Worm (Caenorhabditis elegans) whole organism, young adult: ENCODE data around the gene fipr-9.

ENCODE experiments used
- C06A6.2 ChIP-seq: fragments of 200-800 bp; sonication (Bioruptor generic); conservative IDR thresholded peaks from 2 replicates; pipeline ENCODE4 v1.3.6; 2022; ENCODE audit warnings: missing genetic modification characterization, missing compliant biosample characterization
- F10E7.11 ChIP-seq: sonication (generic microtip); optimal IDR thresholded peaks from 2 replicates; lab custom pipeline; 2017; ENCODE audit warnings: mild to moderate bottlenecking, missing genetic modification characterization, moderate library complexity, missing compliant biosample characterization
- F23B12.7 ChIP-seq: sonication (generic microtip); optimal IDR thresholded peaks from 2 replicates; lab custom pipeline; 2017; ENCODE audit warnings: missing genetic modification characterization, mild to moderate bottlenecking, missing compliant biosample characterization, antibody characterized with exemption, moderate library complexity; ENCODE audit not compliant: insufficient read depth
- F37B4.10 ChIP-seq: fragments of 200-800 bp; sonication (Bioruptor generic); IDR thresholded peaks from 2 replicates; pipeline ENCODE4 v1.3.6; 2022; ENCODE audit warnings: missing genetic modification characterization, missing compliant biosample characterization
- F39B2.1 ChIP-seq: fragments of 200-800 bp; sonication (Bioruptor generic); IDR thresholded peaks from 2 replicates; pipeline ENCODE4 v1.3.6; 2022; ENCODE audit warnings: missing genetic modification reagents, missing genetic modification characterization, missing compliant biosample characterization
- F52B5.7 ChIP-seq: sonication (generic microtip); optimal IDR thresholded peaks from 2 replicates; lab custom pipeline; 2016; ENCODE audit warnings: mild to moderate bottlenecking, missing genetic modification characterization, missing compliant biosample characterization
- F55B11.4 ChIP-seq: sonication (generic microtip); optimal IDR thresholded peaks from 2 replicates; lab custom pipeline; 2016; ENCODE audit warnings: missing compliant biosample characterization, missing genetic modification characterization, borderline replicate concordance; ENCODE audit not compliant: insufficient read depth
- F57C9.4 ChIP-seq: sonication (generic microtip); optimal IDR thresholded peaks from 2 replicates; lab custom pipeline; 2017; ENCODE audit warnings: mild to moderate bottlenecking, missing genetic modification characterization, missing compliant biosample characterization
- K12H6.12 ChIP-seq: fragments of 200-800 bp; sonication (Bioruptor generic); optimal IDR thresholded peaks from 2 replicates; lab custom pipeline; 2018; ENCODE audit warnings: mild to moderate bottlenecking, missing genetic modification characterization, missing compliant biosample characterization
- T07F8.4 ChIP-seq: sonication (generic microtip); optimal IDR thresholded peaks from 2 replicates; lab custom pipeline; 2016; ENCODE audit warnings: mild to moderate bottlenecking, missing genetic modification characterization, moderate library complexity, missing compliant biosample characterization
- Y53F4B.3 ChIP-seq: fragments of 200-800 bp; sonication (Bioruptor generic); IDR thresholded peaks from 2 replicates; pipeline ENCODE4 v1.3.6; 2022; ENCODE audit warnings: missing genetic modification reagents, missing genetic modification characterization, missing compliant biosample characterization
- Y53G8AR.9 ChIP-seq: fragments of 200-800 bp; sonication (Bioruptor generic); conservative IDR thresholded peaks from 2 replicates; pipeline ENCODE4 v1.3.6; 2022; ENCODE audit warnings: missing genetic modification reagents, missing genetic modification characterization, missing compliant biosample characterization
- aptf-3 ChIP-seq: fragments of 200-800 bp; sonication (Bioruptor generic); IDR thresholded peaks from 2 replicates; pipeline ENCODE4 v1.3.6; 2022; ENCODE audit warnings: missing genetic modification characterization, missing compliant biosample characterization
- atf-7 ChIP-seq: sonication (generic microtip); optimal IDR thresholded peaks from 2 replicates; lab custom pipeline; 2017; ENCODE audit warnings: mild to moderate bottlenecking, missing genetic modification characterization, missing compliant biosample characterization
- athp-1 ChIP-seq: sonication (generic microtip); optimal IDR thresholded peaks from 2 replicates; lab custom pipeline; 2017; ENCODE audit warnings: mild to moderate bottlenecking, missing genetic modification characterization, missing compliant biosample characterization
- bed-2 ChIP-seq: fragments of 200-800 bp; sonication (Bioruptor generic); IDR thresholded peaks from 2 replicates; pipeline ENCODE4 v1.3.6; 2022; ENCODE audit warnings: missing genetic modification reagents, missing genetic modification characterization, missing compliant biosample characterization
- ccch-3 ChIP-seq: fragments of 200-800 bp; sonication (Bioruptor generic); optimal IDR thresholded peaks from 2 replicates; lab custom pipeline; 2018; ENCODE audit warnings: mild to moderate bottlenecking, missing genetic modification characterization, missing compliant biosample characterization
- ceh-27 ChIP-seq: fragments of 200-800 bp; sonication (Bioruptor generic); optimal IDR thresholded peaks from 2 replicates; lab custom pipeline; 2018; ENCODE audit warnings: mild to moderate bottlenecking, missing genetic modification characterization, moderate library complexity, missing compliant biosample characterization
- ceh-58 ChIP-seq: fragments of 200-800 bp; sonication (Bioruptor generic); IDR thresholded peaks from 2 replicates; pipeline ENCODE4 v1.3.6; 2022; ENCODE audit warnings: missing genetic modification characterization, missing compliant biosample characterization
- ceh-79 ChIP-seq: sonication (generic microtip); optimal IDR thresholded peaks from 2 replicates; lab custom pipeline; 2017; ENCODE audit warnings: mild to moderate bottlenecking, missing genetic modification characterization, missing compliant biosample characterization
- chd-7 ChIP-seq: sonication (generic microtip); optimal IDR thresholded peaks from 2 replicates; lab custom pipeline; 2016; ENCODE audit warnings: mild to moderate bottlenecking, missing genetic modification characterization, moderate library complexity, missing compliant biosample characterization
- dpff-1 ChIP-seq: sonication (generic microtip); optimal IDR thresholded peaks from 2 replicates; lab custom pipeline; 2017; ENCODE audit warnings: mild to moderate bottlenecking, missing genetic modification characterization, missing compliant biosample characterization
- egl-18 ChIP-seq: fragments of 200-800 bp; sonication (Bioruptor generic); IDR thresholded peaks from 2 replicates; pipeline ENCODE4 v1.3.6; 2022; ENCODE audit warnings: missing genetic modification reagents, missing genetic modification characterization, missing compliant biosample characterization
- egl-44 ChIP-seq: fragments of 200-800 bp; sonication (Bioruptor generic); IDR thresholded peaks from 2 replicates; pipeline ENCODE4 v1.3.6; 2022; ENCODE audit warnings: missing genetic modification reagents, missing genetic modification characterization, missing compliant biosample characterization
- ets-4 ChIP-seq: fragments of 200-800 bp; sonication (Bioruptor generic); optimal IDR thresholded peaks from 2 replicates; lab custom pipeline; 2018; ENCODE audit warnings: mild to moderate bottlenecking, missing genetic modification characterization, missing compliant biosample characterization
- fkh-3 ChIP-seq: sonication (generic microtip); optimal IDR thresholded peaks from 2 replicates; lab custom pipeline; 2016; ENCODE audit warnings: mild to moderate bottlenecking, missing genetic modification characterization, missing compliant biosample characterization
- him-1 ChIP-seq: sonication (generic microtip); optimal IDR thresholded peaks from 2 replicates; lab custom pipeline; 2016; ENCODE audit warnings: missing genotype, missing genetic modification reagents, missing genetic modification characterization, missing compliant biosample characterization
- hlh-12 ChIP-seq: sonication (generic microtip); optimal IDR thresholded peaks from 2 replicates; lab custom pipeline; 2016; ENCODE audit warnings: missing genetic modification characterization, missing compliant biosample characterization
- hrde-1 ChIP-seq: sonication (generic microtip); optimal IDR thresholded peaks from 2 replicates; lab custom pipeline; 2016; ENCODE audit warnings: missing genetic modification characterization, mild to moderate bottlenecking, missing compliant biosample characterization, moderate library complexity, missing genotype, missing genetic modification reagents, borderline replicate concordance
- let-607 ChIP-seq, 2 experiments: fragments of 200-800 bp in 1 of 2; sonication (Bioruptor generic) in 1 of 2; sonication (generic microtip) in 1 of 2; optimal IDR thresholded peaks; 2 replicates each; lab custom pipeline; 2016 to 2018; ENCODE audit warnings: mild to moderate bottlenecking in 2 of 2, missing compliant biosample characterization in 2 of 2, missing genetic modification characterization in 2 of 2, moderate library complexity in 2 of 2, missing genotype in 1 of 2
- lsl-1 ChIP-seq: fragments of 200-800 bp; sonication (Bioruptor generic); optimal IDR thresholded peaks from 2 replicates; lab custom pipeline; 2018; ENCODE audit warnings: mild to moderate bottlenecking, missing genetic modification characterization, moderate library complexity, missing compliant biosample characterization
- madf-10 ChIP-seq: sonication (generic microtip); optimal IDR thresholded peaks from 2 replicates; lab custom pipeline; 2016; ENCODE audit warnings: mild to moderate bottlenecking, missing genetic modification characterization, missing compliant biosample characterization
- madf-6 ChIP-seq: fragments of 200-800 bp; sonication (Bioruptor generic); IDR thresholded peaks from 2 replicates; pipeline ENCODE4 v1.3.6; 2022; ENCODE audit warnings: missing genetic modification reagents, missing genetic modification characterization, missing compliant biosample characterization
- mcd-1 ChIP-seq: fragments of 200-800 bp; sonication (Bioruptor generic); IDR thresholded peaks from 2 replicates; pipeline ENCODE4 v1.3.6; 2022; ENCODE audit warnings: missing genetic modification reagents, missing genetic modification characterization, missing compliant biosample characterization
- mxl-1 ChIP-seq: sonication (generic microtip); optimal IDR thresholded peaks from 2 replicates; lab custom pipeline; 2016; ENCODE audit warnings: missing genetic modification characterization, missing compliant biosample characterization
- nfya-1 ChIP-seq: sonication (generic microtip); optimal IDR thresholded peaks from 2 replicates; lab custom pipeline; 2017; ENCODE audit warnings: antibody characterized with exemption, missing compliant biosample characterization, missing genetic modification characterization, borderline replicate concordance; ENCODE audit not compliant: insufficient read depth
- nhr-120 ChIP-seq: fragments of 200-800 bp; sonication (Bioruptor generic); IDR thresholded peaks from 2 replicates; pipeline ENCODE4 v1.3.6; 2022; ENCODE audit warnings: missing genetic modification characterization, missing compliant biosample characterization
- nhr-27 ChIP-seq: fragments of 200-800 bp; sonication (Bioruptor generic); optimal IDR thresholded peaks from 2 replicates; lab custom pipeline; 2018; ENCODE audit warnings: mild to moderate bottlenecking, missing genetic modification characterization, moderate library complexity, missing compliant biosample characterization
- pha-4 ChIP-seq: fragments of 150-350 bp; sonication (generic microtip); optimal IDR thresholded peaks from 2 replicates; lab custom pipeline; 2014; ENCODE audit warnings: missing biosample characterization, missing genetic modification reagents, missing genetic modification characterization
- rcor-1 ChIP-seq: fragments of 200-800 bp; sonication (Bioruptor generic); IDR thresholded peaks from 2 replicates; pipeline ENCODE4 v1.3.6; 2022; ENCODE audit warnings: missing genetic modification reagents, missing genetic modification characterization, missing compliant biosample characterization
- snpc-1.3 ChIP-seq: sonication (generic microtip); optimal IDR thresholded peaks from 2 replicates; lab custom pipeline; 2017; ENCODE audit warnings: missing genetic modification characterization, mild to moderate bottlenecking, missing compliant biosample characterization, antibody characterized with exemption, moderate library complexity, missing genotype, missing genetic modification reagents; ENCODE audit not compliant: insufficient read depth
- snpc-3.4 ChIP-seq: sonication (generic microtip); optimal IDR thresholded peaks from 2 replicates; lab custom pipeline; 2017; ENCODE audit warnings: missing genetic modification characterization, mild to moderate bottlenecking, missing compliant biosample characterization, antibody characterized with exemption, moderate library complexity, missing genotype, missing genetic modification reagents
- snpc-4 ChIP-seq, 5 experiments: fragments of 150-350 bp in 1 of 5; sonication (generic microtip) in 4 of 5; optimal IDR thresholded peaks; 2 replicates each; lab custom pipeline; 2014 to 2018; ENCODE audit warnings: missing genetic modification characterization in 5 of 5, missing biosample characterization in 3 of 5, antibody characterized with exemption in 2 of 5, mild to moderate bottlenecking in 2 of 5, missing compliant biosample characterization in 2 of 5, missing genotype in 2 of 5, moderate library complexity in 2 of 5, missing genetic modification reagents in 1 of 5
- unc-62 ChIP-seq: fragments of 150-350 bp; optimal IDR thresholded peaks from 2 replicates; lab custom pipeline; 2014; ENCODE audit warnings: missing biosample characterization, missing genetic modification reagents, missing genetic modification characterization
- xnd-1 ChIP-seq: sonication (generic microtip); optimal IDR thresholded peaks from 2 replicates; lab custom pipeline; 2016; ENCODE audit warnings: missing genotype, missing genetic modification reagents, missing genetic modification characterization, missing compliant biosample characterization
- zfh-2 ChIP-seq: fragments of 200-800 bp; sonication (Bioruptor generic); conservative IDR thresholded peaks from 2 replicates; pipeline ENCODE4 v1.3.6; 2022; ENCODE audit warnings: missing genetic modification reagents, missing genetic modification characterization, missing compliant biosample characterization
- zim-3 ChIP-seq: sonication (generic microtip); optimal IDR thresholded peaks from 2 replicates; lab custom pipeline; 2017; ENCODE audit warnings: mild to moderate bottlenecking, missing genetic modification characterization, moderate library complexity, missing compliant biosample characterization
- ztf-6 ChIP-seq: fragments of 200-800 bp; sonication (Bioruptor generic); IDR thresholded peaks from 2 replicates; pipeline ENCODE4 v1.3.6; 2022; ENCODE audit warnings: missing genetic modification reagents, missing genetic modification characterization, missing compliant biosample characterization

Gene fipr-9

ce11 chrV:10204863-10205338 lies 16.6 kb upstream of the fipr-9 start, which contains the start of the genes ZK856.19 and ZK856.11 (continued):
- TF ChIP-seq K12H6.12 (tag; lab: Kevin White, UChicago) (no peak), pha-4 (tag; lab: Kevin White, UChicago) (no peak), zim-3 (tag; lab: Kevin White, UChicago) (no peak), bed-2 (GFP tag; lab: Robert Waterston, UW) (no peak), him-1 (no peak), nhr-120 (GFP tag; lab: Robert Waterston, UW) (no peak), mxl-1 (tag; lab: Kevin White, UChicago) (no peak), lsl-1 (GFP tag; lab: Kevin White, UChicago) (peak; percentile 31), F52B5.7 (tag; lab: Kevin White, UChicago) (no peak), zfh-2 (GFP tag; lab: Robert Waterston, UW) (no peak), F55B11.4 (no peak), F10E7.11 (no peak), nhr-27 (tag; lab: Kevin White, UChicago) (no peak), let-607 (tag; optimal IDR thresholded peaks at IDR 0.05; lab: Kevin White, UChicago) (no peak), ztf-6 (GFP tag; lab: Robert Waterston, UW) (no peak), madf-10 (peak; percentile 29), athp-1 (tag; lab: Kevin White, UChicago) (no peak), egl-18 (GFP tag; lab: Robert Waterston, UW) (no peak), egl-44 (GFP tag; lab: Robert Waterston, UW) (no peak), ceh-27 (GFP tag; lab: Kevin White, UChicago) (peak; percentile 14), F39B2.1 (no peak), Y53F4B.3 (GFP tag; lab: Robert Waterston, UW) (no peak), Y53G8AR.9 (GFP tag; lab: Robert Waterston, UW) (0 out of 2 replicates have a peak, but pooled peaks have one; percentile 65), C06A6.2 (GFP tag; lab: Robert Waterston, UW) (no peak), madf-6 (GFP tag; lab: Robert Waterston, UW) (peak; percentile 24; the same call in 1 of the 2 replicates), ceh-79 (no peak), ceh-58 (GFP tag; lab: Robert Waterston, UW) (no peak), nfya-1 (tag; lab: Kevin White, UChicago) (no peak), fkh-3 (tag; lab: Kevin White, UChicago) (no peak), aptf-3 (GFP tag; lab: Robert Waterston, UW) (no peak), snpc-1.3 (tag; lab: Kevin White, UChicago) (no peak), dpff-1 (no peak), F57C9.4 (tag; lab: Kevin White, UChicago) (no peak), F23B12.7 (tag; lab: Kevin White, UChicago) (peak; percentile 45), hlh-12 (no peak), ccch-3 (GFP tag; lab: Kevin White, UChicago) (no peak), hrde-1 (tag; lab: Kevin White, UChicago) (peak; percentile 0), chd-7 (tag; lab: Kevin White, UChicago) (no peak), F37B4.10 (no peak), rcor-1 (GFP tag; lab: Robert Waterston, UW) (no peak), mcd-1 (GFP tag; lab: Robert Waterston, UW) (peak; percentile 39; the same call in 1 of the 2 replicates), snpc-3.4 (peak; percentile 41), snpc-4 (GFP tag; optimal IDR thresholded peaks at IDR 0.05; lab: Kevin White, UChicago) (no peak), snpc-4 (tag; optimal IDR thresholded peaks at IDR 0.05; lab: Kevin White, UChicago) (peak in 2 of 4 experiments; percentile 35 to 49), unc-62 (GFP tag; lab: Kevin White, UChicago) (no peak), T07F8.4 (no peak), ets-4 (GFP tag; lab: Kevin White, UChicago) (no peak), atf-7 (tag; lab: Kevin White, UChicago) (no peak), xnd-1 (tag; lab: Kevin White, UChicago) (no peak)
